Fruit fly (Drosophila melanogaster) whole organism, embryonic: ENCODE measurements around the gene CG10587.

ENCODE experiments used
- Bdp1 ChIP-seq: fragments of 200-800 bp; sonication (Bioruptor generic); optimal IDR thresholded peaks from 3 replicates; lab custom pipeline; 2016; ENCODE audit warnings: missing biosample characterization, missing genetic modification characterization
- Blimp-1 ChIP-seq: fragments of 200-800 bp; sonication (Bioruptor generic); optimal IDR thresholded peaks from 3 replicates; lab custom pipeline; 2018; ENCODE audit warnings: missing biosample characterization, missing genetic modification characterization, mild to moderate bottlenecking, moderate library complexity, missing genetic modification reagents
- CG10267 ChIP-seq: fragments of 200-800 bp; sonication (Bioruptor generic); optimal IDR thresholded peaks from 2 replicates; lab custom pipeline; 2018; ENCODE audit warnings: missing biosample characterization, mild to moderate bottlenecking, missing genetic modification characterization, moderate library complexity
- CG10366 ChIP-seq: fragments of 200-800 bp; sonication (Bioruptor generic); IDR thresholded peaks from 2 replicates; pipeline ENCODE4 v1.3.6; 2022; ENCODE audit warnings: missing biosample characterization, missing genetic modification characterization
- CG10565 ChIP-seq: fragments of 200-800 bp; sonication (Bioruptor generic); optimal IDR thresholded peaks from 3 replicates; lab custom pipeline; 2016; ENCODE audit warnings: missing biosample characterization, mild to moderate bottlenecking, missing genetic modification characterization
- CG10959 ChIP-seq: fragments of 200-800 bp; sonication (Bioruptor generic); IDR thresholded peaks from 2 replicates; pipeline ENCODE4 v1.3.6; 2022; ENCODE audit warnings: missing biosample characterization, missing genetic modification characterization
- CG11695 ChIP-seq: fragments of 200-800 bp; sonication (Bioruptor generic); IDR thresholded peaks from 3 replicates; pipeline ENCODE4 v1.3.6; 2022; ENCODE audit warnings: missing biosample characterization, missing genetic modification characterization
- CG11696 ChIP-seq: fragments of 200-800 bp; sonication (Bioruptor generic); IDR thresholded peaks from 2 replicates; pipeline ENCODE4 v1.3.6; 2022; ENCODE audit warnings: missing biosample characterization, missing genetic modification characterization
- CG11723 ChIP-seq: fragments of 200-800 bp; sonication (Bioruptor generic); optimal IDR thresholded peaks from 2 replicates; lab custom pipeline; 2017; ENCODE audit warnings: missing biosample characterization, mild to moderate bottlenecking, missing genetic modification characterization
- CG12299 ChIP-seq: fragments of 200-800 bp; sonication (Bioruptor generic); optimal IDR thresholded peaks from 2 replicates; lab custom pipeline; 2018; ENCODE audit warnings: missing biosample characterization, mild to moderate bottlenecking, missing genetic modification characterization
- CG13624 ChIP-seq: fragments of 200-800 bp; sonication (Bioruptor generic); optimal IDR thresholded peaks from 2 replicates; lab custom pipeline; 2016; ENCODE audit warnings: missing biosample characterization, missing genetic modification characterization
- CG14710 ChIP-seq: fragments of 200-800 bp; sonication (Bioruptor generic); optimal IDR thresholded peaks from 3 replicates; lab custom pipeline; 2019; ENCODE audit warnings: missing biosample characterization, mild to moderate bottlenecking, missing genetic modification characterization, moderate library complexity
- CG15011 ChIP-seq: fragments of 200-800 bp; sonication (Bioruptor generic); optimal IDR thresholded peaks from 3 replicates; lab custom pipeline; 2018; ENCODE audit warnings: missing biosample characterization, mild to moderate bottlenecking, missing genetic modification characterization
- CG17802 ChIP-seq: fragments of 200-800 bp; sonication (Bioruptor generic); optimal IDR thresholded peaks from 2 replicates; lab custom pipeline; 2018; ENCODE audit warnings: missing biosample characterization, mild to moderate bottlenecking, missing genetic modification characterization, moderate library complexity
- CG18764 ChIP-seq: fragments of 200-800 bp; sonication (Bioruptor generic); optimal IDR thresholded peaks from 3 replicates; lab custom pipeline; 2016; ENCODE audit warnings: missing biosample characterization, missing genetic modification characterization
- CG30431 ChIP-seq: fragments of 200-800 bp; sonication (Bioruptor generic); optimal IDR thresholded peaks from 2 replicates; lab custom pipeline; 2017; ENCODE audit warnings: missing biosample characterization, missing genetic modification characterization
- CG3407 ChIP-seq: fragments of 200-800 bp; sonication (Bioruptor generic); optimal IDR thresholded peaks from 2 replicates; lab custom pipeline; 2018; ENCODE audit warnings: missing biosample characterization, mild to moderate bottlenecking, missing genetic modification characterization
- CG3847 ChIP-seq: fragments of 200-800 bp; sonication (Bioruptor generic); IDR thresholded peaks from 2 replicates; pipeline ENCODE4 v1.3.6; 2022; ENCODE audit warnings: missing biosample characterization, missing genetic modification characterization
- CG4707 ChIP-seq: fragments of 200-800 bp; sonication (Bioruptor generic); optimal IDR thresholded peaks from 2 replicates; lab custom pipeline; 2018; ENCODE audit warnings: missing biosample characterization, mild to moderate bottlenecking, missing genetic modification characterization, moderate library complexity
- CG6272 ChIP-seq: fragments of 200-800 bp; sonication (Bioruptor generic); IDR thresholded peaks from 2 replicates; pipeline ENCODE4 v1.3.6; 2022; ENCODE audit warnings: missing biosample characterization, missing genetic modification characterization
- CG7357 ChIP-seq: fragments of 200-800 bp; sonication (Bioruptor generic); IDR thresholded peaks from 3 replicates; pipeline ENCODE4 v1.3.6; 2022; ENCODE audit warnings: missing biosample characterization, missing genetic modification characterization
- CG8281 ChIP-seq: fragments of 200-800 bp; sonication (Bioruptor generic); optimal IDR thresholded peaks from 2 replicates; lab custom pipeline; 2018; ENCODE audit warnings: missing biosample characterization, mild to moderate bottlenecking, missing genetic modification characterization, moderate library complexity
- CG8290 ChIP-seq, 3 experiments: fragments of 200-800 bp; sonication (Bioruptor generic); optimal IDR thresholded peaks; 2 replicates each; lab custom pipeline; 2016 to 2019; ENCODE audit warnings: missing biosample characterization in 3 of 3, missing genetic modification characterization in 3 of 3, mild to moderate bottlenecking in 2 of 3, moderate library complexity in 1 of 3
- CHES-1-like ChIP-seq: fragments of 200-800 bp; sonication (Bioruptor generic); optimal IDR thresholded peaks from 2 replicates; lab custom pipeline; 2016; ENCODE audit warnings: missing biosample characterization, missing genetic modification characterization
- Dll ChIP-seq: fragments of 200-800 bp; sonication (Bioruptor generic); IDR thresholded peaks from 4 replicates; pipeline ENCODE4 v1.3.6; 2022; ENCODE audit warnings: missing biosample characterization, missing genetic modification characterization; ENCODE audit not compliant: partially characterized antibody
- Eip74EF ChIP-seq, 2 experiments: fragments of 200-800 bp in 1 of 2; fragments of >200 bp in 1 of 2; sonication (Bioruptor generic) in 1 of 2; optimal IDR thresholded peaks; 2 replicates each; lab custom pipeline; 2017 to 2019; ENCODE audit warnings: missing biosample characterization in 2 of 2, missing genetic modification characterization in 2 of 2, mild to moderate bottlenecking in 1 of 2, moderate library complexity in 1 of 2
- HHEX ChIP-seq: fragments of 200-800 bp; sonication (Bioruptor generic); optimal IDR thresholded peaks from 3 replicates; lab custom pipeline; 2017; ENCODE audit warnings: missing biosample characterization, mild to moderate bottlenecking, missing genetic modification characterization, missing genetic modification reagents
- Hand ChIP-seq: fragments of 200-800 bp; sonication (Bioruptor generic); optimal IDR thresholded peaks from 2 replicates; lab custom pipeline; 2017; ENCODE audit warnings: mild to moderate bottlenecking, missing biosample characterization, missing genetic modification reagents, missing genetic modification characterization
- Hr51 ChIP-seq, 2 experiments: fragments of 200-800 bp; sonication (Bioruptor generic); optimal IDR thresholded peaks; 2 replicates in 1 of 2; 3 replicates in 1 of 2; lab custom pipeline; 2016 to 2018; ENCODE audit warnings: missing biosample characterization in 2 of 2, missing genetic modification characterization in 2 of 2, mild to moderate bottlenecking in 1 of 2, moderate library complexity in 1 of 2
- NC2α ChIP-seq: fragments of 200-800 bp; sonication (Bioruptor generic); optimal IDR thresholded peaks from 2 replicates; lab custom pipeline; 2016; ENCODE audit warnings: missing biosample characterization, missing genetic modification characterization
- Optix ChIP-seq: fragments of 200-800 bp; sonication (Bioruptor generic); IDR thresholded peaks from 3 replicates; pipeline ENCODE4 v1.3.6; 2022; ENCODE audit warnings: missing biosample characterization, missing genetic modification characterization
- Pdp1 ChIP-seq, 2 experiments: fragments of 200-800 bp; sonication (Bioruptor generic); optimal IDR thresholded peaks; 3 replicates each; lab custom pipeline; 2016; ENCODE audit warnings: missing biosample characterization in 2 of 2, missing genetic modification characterization in 2 of 2, mild to moderate bottlenecking in 1 of 2, moderate library complexity in 1 of 2
- TFAM ChIP-seq: fragments of 200-800 bp; sonication (Bioruptor generic); optimal IDR thresholded peaks from 2 replicates; lab custom pipeline; 2017; ENCODE audit warnings: missing biosample characterization, missing genetic modification characterization, inconsistent platforms
- ab ChIP-seq: fragments of 200-800 bp; sonication (Bioruptor generic); optimal IDR thresholded peaks from 2 replicates; lab custom pipeline; 2016; ENCODE audit warnings: missing biosample characterization, missing genetic modification characterization
- ac ChIP-seq: fragments of 200-800 bp; sonication (Bioruptor generic); optimal IDR thresholded peaks from 3 replicates; lab custom pipeline; 2017; ENCODE audit warnings: missing biosample characterization, mild to moderate bottlenecking, missing genetic modification characterization
- ato ChIP-seq: fragments of 200-800 bp; sonication (Bioruptor generic); IDR thresholded peaks from 2 replicates; pipeline ENCODE4 v1.3.6; 2022; ENCODE audit warnings: missing biosample characterization, missing genetic modification characterization; ENCODE audit not compliant: partially characterized antibody
- cato ChIP-seq: fragments of 200-800 bp; sonication (Bioruptor generic); optimal IDR thresholded peaks from 2 replicates; lab custom pipeline; 2016; ENCODE audit warnings: missing biosample characterization, missing genetic modification characterization, borderline replicate concordance
- dmrt11E ChIP-seq: fragments of 200-800 bp; sonication (Bioruptor generic); optimal IDR thresholded peaks from 3 replicates; lab custom pipeline; 2018; ENCODE audit warnings: missing biosample characterization, mild to moderate bottlenecking, missing genetic modification characterization, moderate library complexity
- fd64A ChIP-seq: fragments of 200-800 bp; sonication (Bioruptor generic); optimal IDR thresholded peaks from 3 replicates; lab custom pipeline; 2018; ENCODE audit warnings: missing biosample characterization, mild to moderate bottlenecking, missing genetic modification characterization
- klu ChIP-seq: fragments of 200-800 bp; sonication (Bioruptor generic); IDR thresholded peaks from 2 replicates; pipeline ENCODE4 v1.3.6; 2022; ENCODE audit warnings: missing biosample characterization, missing genetic modification characterization
- psq ChIP-seq: fragments of 200-800 bp; sonication (Bioruptor generic); optimal IDR thresholded peaks from 2 replicates; lab custom pipeline; 2017; ENCODE audit warnings: missing biosample characterization, missing genetic modification characterization
- salm ChIP-seq: fragments of 200-800 bp; sonication (Bioruptor generic); optimal IDR thresholded peaks from 2 replicates; lab custom pipeline; 2018; ENCODE audit warnings: missing biosample characterization, mild to moderate bottlenecking, missing genetic modification characterization
- sisA ChIP-seq: fragments of 200-800 bp; sonication (Bioruptor generic); IDR thresholded peaks from 2 replicates; pipeline ENCODE4 v1.3.6; 2022; ENCODE audit warnings: missing biosample characterization, missing genetic modification characterization
- ssp ChIP-seq: fragments of 200-800 bp; sonication (Bioruptor generic); IDR thresholded peaks from 2 replicates; pipeline ENCODE4 v1.3.6; 2022; ENCODE audit warnings: missing biosample characterization, missing genetic modification characterization
- tin ChIP-seq: fragments of 200-800 bp; sonication (Bioruptor generic); optimal IDR thresholded peaks from 3 replicates; lab custom pipeline; 2016; ENCODE audit warnings: missing biosample characterization, missing genetic modification characterization
- usp ChIP-seq: fragments of >200 bp; optimal IDR thresholded peaks from 2 replicates; lab custom pipeline; 2017; ENCODE audit warnings: missing biosample characterization, missing genetic modification characterization
- zen ChIP-seq: fragments of 200-800 bp; sonication (Bioruptor generic); optimal IDR thresholded peaks from 3 replicates; lab custom pipeline; 2018; ENCODE audit warnings: missing biosample characterization, mild to moderate bottlenecking, missing genetic modification characterization, moderate library complexity
- zen2 ChIP-seq: fragments of 200-800 bp; sonication (Bioruptor generic); IDR thresholded peaks from 3 replicates; pipeline ENCODE4 v1.3.6; 2022; ENCODE audit warnings: missing biosample characterization, missing genetic modification characterization; ENCODE audit not compliant: partially characterized antibody

CG10587 gene

dm6 chr3L:21007364-21008254, 45.3 kb upstream of the CG10587 start (continued):
- TF ChIP-seq Hand (GFP tag; lab: Kevin White, UChicago) (no peak), CG18764 (peak; percentile 42), CG15011 (GFP tag; lab: Kevin White, UChicago) (peak; percentile 2), Optix (GFP tag; lab: Robert Waterston, UW) (no peak), CG11723 (GFP tag; lab: Kevin White, UChicago) (peak; percentile 10), CG3407 (GFP tag; lab: Kevin White, UChicago) (peak; percentile 66), ab (GFP tag; lab: Kevin White, UChicago) (no peak), Pdp1 (GFP tag; optimal IDR thresholded peaks at IDR 0.05; lab: Kevin White, UChicago) (peak in 1 of 2 experiments; percentile 87), CHES-1-like (GFP tag; lab: Kevin White, UChicago) (no peak), CG11695 (GFP tag; lab: Robert Waterston, UW) (no peak), CG30431 (GFP tag; lab: Kevin White, UChicago) (no peak), CG10267 (tag; lab: Kevin White, UChicago) (no peak), usp (GFP tag; lab: Kevin White, UChicago) (no peak), Blimp-1 (GFP tag; lab: Kevin White, UChicago) (peak; percentile 90), CG7357 (GFP tag; lab: Robert Waterston, UW) (no peak), HHEX (GFP tag; lab: Kevin White, UChicago) (no peak), Bdp1 (GFP tag; lab: Kevin White, UChicago) (peak; percentile 18), cato (no peak), NC2α (GFP tag; lab: Kevin White, UChicago) (peak; percentile 11), CG3847 (no peak), fd64A (peak; percentile 65), sisA (GFP tag; lab: Robert Waterston, UW) (no peak), TFAM (GFP tag; lab: Kevin White, UChicago) (no peak), dmrt11E (tag; lab: Kevin White, UChicago) (peak; percentile 40), salm (tag; lab: Kevin White, UChicago) (no peak), ssp (GFP tag; lab: Robert Waterston, UW) (no peak), ac (GFP tag; lab: Kevin White, UChicago) (peak; percentile 79), CG11696 (GFP tag; lab: Robert Waterston, UW) (no peak), zen (tag; lab: Kevin White, UChicago) (peak; percentile 64), CG10565 (GFP tag; lab: Kevin White, UChicago) (no peak), klu (GFP tag; lab: Robert Waterston, UW) (no peak), tin (GFP tag; lab: Kevin White, UChicago) (no peak), CG10366 (GFP tag; lab: Robert Waterston, UW) (no peak), CG10959 (GFP tag; lab: Robert Waterston, UW) (no peak), zen2 (GFP tag; lab: Robert Waterston, UW) (no peak), CG4707 (GFP tag; lab: Kevin White, UChicago) (peak; percentile 28), CG12299 (tag; lab: Kevin White, UChicago) (no peak), CG14710 (tag; lab: Kevin White, UChicago) (peak; percentile 41), Eip74EF (GFP tag; optimal IDR thresholded peaks at IDR 0.05; lab: Kevin White, UChicago) (no peak), CG8281 (tag; lab: Kevin White, UChicago) (peak; percentile 4), ato (GFP tag; lab: Robert Waterston, UW) (no peak), CG13624 (GFP tag; lab: Kevin White, UChicago) (peak; percentile 5), Hr51 (GFP tag; optimal IDR thresholded peaks at IDR 0.05; lab: Kevin White, UChicago) (no peak), CG17802 (tag; lab: Kevin White, UChicago) (no peak), CG6272 (GFP tag; lab: Robert Waterston, UW) (no peak), CG8290 (GFP tag; optimal IDR thresholded peaks at IDR 0.05; lab: Kevin White, UChicago) (no peak), CG8290 (tag; optimal IDR thresholded peaks at IDR 0.05; lab: Kevin White, UChicago) (peak in 1 of 2 experiments; percentile 43), psq (GFP tag; lab: Kevin White, UChicago) (peak; percentile 94), Dll (GFP tag; lab: Robert Waterston, UW) (no peak)
